Worm (Caenorhabditis elegans): ENCODE data around the gene Y43F4A.1.

DNA sequence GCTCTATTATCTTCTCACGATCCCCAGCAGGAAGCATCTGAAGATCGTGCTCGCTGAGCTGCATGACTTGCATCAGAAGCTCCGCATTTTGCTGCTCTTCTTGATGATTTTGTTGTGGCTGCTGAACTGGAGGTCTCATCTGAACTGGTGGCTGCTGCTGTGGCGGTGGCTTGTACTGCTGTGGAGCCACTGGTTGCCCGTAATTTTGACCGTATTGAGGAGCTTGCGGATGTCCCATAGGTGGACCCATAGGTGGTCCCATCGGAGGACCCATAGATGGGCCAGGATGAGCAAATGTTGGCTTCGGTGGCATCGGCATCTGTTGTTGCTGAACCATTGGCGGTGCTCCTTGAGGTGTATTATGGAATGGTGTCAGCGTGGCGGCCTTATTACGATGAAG lies 44.2 kb downstream of the Y43F4A.1 start:
- TF ChIP-seq him-1 (tag; optimal IDR thresholded peaks at IDR 0.05) (no peak), W03F9.2 (tag; optimal IDR thresholded peaks at IDR 0.05) (no peak)

Data from whole organism, L4/young adult.